Fruit fly (Drosophila melanogaster) whole organism, pupa: ENCODE results near the gene CG6023.

Experiments used
- CG10348 ChIP-seq: fragments of 200-800 bp; sonication (Bioruptor generic); IDR thresholded peaks from 2 replicates; pipeline ENCODE4 v1.3.6; 2022; ENCODE audit warnings: missing biosample characterization, missing genetic modification characterization
- EcR ChIP-seq: fragments of 200-800 bp; sonication (Bioruptor generic); optimal IDR thresholded peaks from 3 replicates; lab custom pipeline; 2019; ENCODE audit warnings: missing biosample characterization, missing genetic modification characterization, mild to moderate bottlenecking, moderate library complexity, missing genetic modification reagents
- gl ChIP-seq: fragments of 200-800 bp; sonication (Bioruptor generic); optimal IDR thresholded peaks from 2 replicates; lab custom pipeline; 2018; ENCODE audit warnings: missing biosample characterization, mild to moderate bottlenecking, missing genetic modification characterization

DNA sequence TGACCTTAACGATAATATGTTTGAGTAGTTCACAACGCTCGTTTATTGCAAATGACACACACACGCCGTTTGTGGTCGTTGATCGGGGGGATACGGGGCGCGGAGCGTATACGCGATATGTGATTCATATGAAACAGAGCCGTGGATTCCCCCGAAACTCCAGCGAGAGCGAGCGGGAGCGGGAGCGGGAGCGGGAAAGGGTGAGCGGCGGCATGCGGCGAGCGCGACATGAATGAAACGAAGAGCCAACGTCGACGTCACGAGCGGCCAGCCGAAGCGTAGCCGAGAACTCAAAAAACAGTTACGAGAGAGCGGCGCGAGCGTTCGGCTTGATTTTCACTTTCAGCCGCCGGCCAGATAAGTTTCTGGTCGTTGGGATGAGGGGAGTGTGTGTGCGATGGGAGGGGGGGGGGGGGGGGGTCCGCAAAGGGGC, 38.6 kb downstream of the CG6023 start:
- peak; percentile 73 for TF ChIP-seq EcR (GFP tag; lab: Kevin White, UChicago)
- TF ChIP-seq CG10348 = no peak
- TF ChIP-seq gl (tag; lab: Kevin White, UChicago) = no peak
